Fruit fly (Drosophila melanogaster): ENCODE data around the gene MTA1-like.

The MTA1-like gene

dm6 chr3R:5669740-5670659, 21.5 kb upstream of the MTA1-like start (continued):
- peak; percentile 12; the same call in 1 of the 2 replicates for TF ChIP-seq bbx (GFP tag; IDR thresholded peaks at IDR 0.05; ENCODE audit: partially characterized antibody)

dm6 chr3R:5668928-5669739, 20.6 kb upstream of the MTA1-like start, which contains the start of the genes Xe7 and Atg17:
TSS of gene Xe7 (minus strand) at chr3R:5669334.
TSS of gene Atg17 (plus strand) at chr3R:5669713.
- TF ChIP-seq lab (GFP tag; optimal IDR thresholded peaks at IDR 0.05) (peak; percentile 90), chif (GFP tag; optimal IDR thresholded peaks at IDR 0.05) (peak; percentile 79 to 90), so (GFP tag; IDR thresholded peaks at IDR 0.05) (peak; percentile 75; the same call in 1 of the 3 replicates), CG4854 (GFP tag; optimal IDR thresholded peaks at IDR 0.05) (peak; percentile 77), Nf-YC (tag; optimal IDR thresholded peaks at IDR 0.05) (peak; percentile 87), tio (GFP tag; optimal IDR thresholded peaks at IDR 0.05) (peak; percentile 95), p53 (GFP tag; optimal IDR thresholded peaks at IDR 0.05) (peak; percentile 11), hkb (optimal IDR thresholded peaks at IDR 0.05) (peak; percentile 76), hkb (GFP tag; IDR thresholded peaks at IDR 0.05) (peak; percentile 74), CG2202 (tag; optimal IDR thresholded peaks at IDR 0.05) (peak; percentile 67), CG32532 (GFP tag; IDR thresholded peaks at IDR 0.05) (peak; percentile 94), CG16779 (GFP tag; IDR thresholded peaks at IDR 0.05) (peak; percentile 67), en (GFP tag; optimal IDR thresholded peaks at IDR 0.05) (peak; percentile 16), MBD-R2 (GFP tag; IDR thresholded peaks at IDR 0.05) (peak; percentile 73), Mad (GFP tag; optimal IDR thresholded peaks at IDR 0.05) (peak; percentile 86), Bdp1 (GFP tag; optimal IDR thresholded peaks at IDR 0.05) (peak; percentile 76), CG6813 (GFP tag; optimal IDR thresholded peaks at IDR 0.05) (peak; percentile 48), YL-1 (GFP tag; optimal IDR thresholded peaks at IDR 0.05) (peak; percentile 72), trem (tag; optimal IDR thresholded peaks at IDR 0.05) (peak; percentile 99), Camta (GFP tag; optimal IDR thresholded peaks at IDR 0.05) (peak; percentile 84), CG17802 (tag; optimal IDR thresholded peaks at IDR 0.05) (peak; percentile 67), CG6254 (GFP tag; optimal IDR thresholded peaks at IDR 0.05) (peak; percentile 41), BtbVII (GFP tag; optimal IDR thresholded peaks at IDR 0.05) (peak; percentile 77), kah (GFP tag; optimal IDR thresholded peaks at IDR 0.05) (peak; percentile 61), aop (GFP tag; IDR thresholded peaks at IDR 0.05) (no peak), slp2 (GFP tag; optimal IDR thresholded peaks at IDR 0.05) (peak; percentile 83), CG4617 (GFP tag; optimal IDR thresholded peaks at IDR 0.05; ENCODE audit: borderline replicate concordance) (peak; percentile 76), ssp (GFP tag; IDR thresholded peaks at IDR 0.05) (peak; percentile 88), CG3995 (GFP tag; optimal IDR thresholded peaks at IDR 0.05) (peak; percentile 64), CG3847 (GFP tag; IDR thresholded peaks at IDR 0.05) (peak; percentile 96), CG7786 (GFP tag; optimal IDR thresholded peaks at IDR 0.05) (peak; percentile 85), CG11560 (tag; IDR thresholded peaks at IDR 0.05) (peak; percentile 89), D (optimal IDR thresholded peaks at IDR 0.05) (no peak), D (GFP tag; optimal IDR thresholded peaks at IDR 0.05) (peak; percentile 80), CG33557 (GFP tag; optimal IDR thresholded peaks at IDR 0.05) (peak; percentile 90), cad (GFP tag; optimal IDR thresholded peaks at IDR 0.05) (no peak), H15 (GFP tag; IDR thresholded peaks at IDR 0.05) (peak; percentile 87), CG6272 (GFP tag; IDR thresholded peaks at IDR 0.05) (peak; percentile 95), Six4 (GFP tag; optimal IDR thresholded peaks at IDR 0.05) (peak; percentile 85), CG16813 (GFP tag; IDR thresholded peaks at IDR 0.05; ENCODE audit: partially characterized antibody) (peak; percentile 65; the same call in 2 of the 3 replicates), CG2712 (tag; optimal IDR thresholded peaks at IDR 0.05) (peak; percentile 91), run (tag; optimal IDR thresholded peaks at IDR 0.05) (peak; percentile 55), lola (GFP tag; optimal IDR thresholded peaks at IDR 0.05) (peak in 1 of 3 experiments; percentile 89), CG4424 (GFP tag; optimal IDR thresholded peaks at IDR 0.05) (peak; percentile 93)
